Fruit fly (Drosophila melanogaster) whole organism, embryonic: Measurements from ENCODE around the gene pav.

ENCODE experiments used
- BEAF-32 ChIP-seq: fragments of 200-800 bp; sonication (Bioruptor generic); optimal IDR thresholded peaks from 3 replicates; lab custom pipeline; 2017; ENCODE audit warnings: missing biosample characterization, missing genetic modification characterization, mild to moderate bottlenecking, moderate library complexity, missing genetic modification reagents
- Bgb ChIP-seq: fragments of 200-800 bp; sonication (Bioruptor generic); IDR thresholded peaks from 2 replicates; pipeline ENCODE4 v1.3.6; 2022; ENCODE audit warnings: missing biosample characterization, missing genetic modification characterization; ENCODE audit not compliant: partially characterized antibody
- Blimp-1 ChIP-seq: fragments of 200-800 bp; sonication (Bioruptor generic); optimal IDR thresholded peaks from 3 replicates; lab custom pipeline; 2018; ENCODE audit warnings: missing biosample characterization, missing genetic modification characterization, mild to moderate bottlenecking, moderate library complexity, missing genetic modification reagents
- CG11398 ChIP-seq: fragments of 200-800 bp; sonication (Bioruptor generic); optimal IDR thresholded peaks from 2 replicates; lab custom pipeline; 2016; ENCODE audit warnings: missing biosample characterization, missing genetic modification characterization
- CG11560 ChIP-seq: fragments of 200-800 bp; sonication (Bioruptor generic); IDR thresholded peaks from 3 replicates; pipeline ENCODE4 v1.3.6; 2022; ENCODE audit warnings: missing biosample characterization, missing genetic modification characterization
- CG12219 ChIP-seq: fragments of 200-800 bp; sonication (Bioruptor generic); optimal IDR thresholded peaks from 3 replicates; lab custom pipeline; 2018; ENCODE audit warnings: missing biosample characterization, mild to moderate bottlenecking, missing genetic modification characterization
- CG1233 ChIP-seq: fragments of 200-800 bp; sonication (Bioruptor generic); optimal IDR thresholded peaks from 4 replicates; lab custom pipeline; 2018; ENCODE audit warnings: missing biosample characterization, mild to moderate bottlenecking, missing genetic modification characterization
- CG12744 ChIP-seq: fragments of 200-800 bp; sonication (Bioruptor generic); optimal IDR thresholded peaks from 2 replicates; lab custom pipeline; 2016; ENCODE audit warnings: missing biosample characterization, missing genetic modification characterization
- CG12942 ChIP-seq: fragments of 200-800 bp; sonication (Bioruptor generic); optimal IDR thresholded peaks from 3 replicates; lab custom pipeline; 2016; ENCODE audit warnings: missing biosample characterization, missing genetic modification characterization
- CG2202 ChIP-seq: fragments of 200-800 bp; sonication (Bioruptor generic); optimal IDR thresholded peaks from 2 replicates; lab custom pipeline; 2018; ENCODE audit warnings: missing biosample characterization, mild to moderate bottlenecking, missing genetic modification characterization
- CG32772 ChIP-seq: fragments of 200-800 bp; sonication (Bioruptor generic); IDR thresholded peaks from 2 replicates; pipeline ENCODE4 v1.3.6; 2022; ENCODE audit warnings: missing biosample characterization, missing genetic modification characterization
- CG3726 ChIP-seq: fragments of 200-800 bp; sonication (Bioruptor generic); IDR thresholded peaks from 3 replicates; pipeline ENCODE4, ENCODE4 v1.3.6; 2022; ENCODE audit warnings: missing biosample characterization, missing genetic modification characterization
- CG43689 ChIP-seq: fragments of 200-800 bp; sonication (Bioruptor generic); IDR thresholded peaks from 2 replicates; pipeline ENCODE4 v1.3.6; 2022; ENCODE audit warnings: missing biosample characterization, missing genetic modification characterization
- CG4730 ChIP-seq: fragments of 200-800 bp; sonication (Bioruptor generic); IDR thresholded peaks from 2 replicates; pipeline ENCODE4 v1.3.6; 2022; ENCODE audit warnings: missing biosample characterization, missing genetic modification characterization
- CG5180 ChIP-seq: fragments of 200-800 bp; sonication (Bioruptor generic); optimal IDR thresholded peaks from 3 replicates; lab custom pipeline; 2017; ENCODE audit warnings: missing biosample characterization, missing genetic modification characterization, mild to moderate bottlenecking, moderate library complexity, missing genetic modification reagents
- CG5953 ChIP-seq: fragments of 200-800 bp; sonication (Bioruptor generic); IDR thresholded peaks from 2 replicates; pipeline ENCODE4 v1.3.6; 2022; ENCODE audit warnings: missing biosample characterization, missing genetic modification characterization
- CG7839 ChIP-seq: fragments of 200-800 bp; sonication (Bioruptor generic); optimal IDR thresholded peaks from 3 replicates; lab custom pipeline; 2018; ENCODE audit warnings: missing biosample characterization, mild to moderate bottlenecking, missing genetic modification characterization, moderate library complexity
- CG9727 ChIP-seq: fragments of 200-800 bp; sonication (Bioruptor generic); optimal IDR thresholded peaks from 3 replicates; lab custom pipeline; 2017; ENCODE audit warnings: missing biosample characterization, mild to moderate bottlenecking, missing genetic modification characterization
- D19A ChIP-seq: fragments of 200-800 bp; optimal IDR thresholded peaks from 3 replicates; lab custom pipeline; 2019; ENCODE audit warnings: missing biosample characterization, mild to moderate bottlenecking, missing genetic modification characterization, moderate library complexity
- Drgx ChIP-seq: fragments of 200-800 bp; sonication (Bioruptor generic); IDR thresholded peaks from 2 replicates; pipeline ENCODE4 v1.3.6; 2022; ENCODE audit warnings: missing biosample characterization, missing genetic modification characterization
- Ets97D ChIP-seq: fragments of 200-800 bp; sonication (Bioruptor generic); optimal IDR thresholded peaks from 3 replicates; lab custom pipeline; 2016; ENCODE audit warnings: missing biosample characterization, missing genetic modification characterization
- Fer2 ChIP-seq: fragments of 200-800 bp; sonication (Bioruptor generic); optimal IDR thresholded peaks from 2 replicates; lab custom pipeline; 2018; ENCODE audit warnings: missing biosample characterization, mild to moderate bottlenecking, missing genetic modification characterization, moderate library complexity
- HmgZ ChIP-seq: fragments of 200-800 bp; sonication (Bioruptor generic); optimal IDR thresholded peaks from 2 replicates; lab custom pipeline; 2018; ENCODE audit warnings: missing biosample characterization, mild to moderate bottlenecking, missing genetic modification characterization
- Hmx ChIP-seq: fragments of 200-800 bp; sonication (Bioruptor generic); optimal IDR thresholded peaks from 2 replicates; lab custom pipeline; 2016; ENCODE audit warnings: missing biosample characterization, missing genetic modification characterization
- MESR4 ChIP-seq: fragments of 200-800 bp; sonication (Bioruptor generic); optimal IDR thresholded peaks from 2 replicates; lab custom pipeline; 2018; ENCODE audit warnings: missing biosample characterization, mild to moderate bottlenecking, missing genetic modification characterization, moderate library complexity
- NK7.1 ChIP-seq: fragments of 200-800 bp; sonication (Bioruptor generic); optimal IDR thresholded peaks from 3 replicates; lab custom pipeline; 2016; ENCODE audit warnings: missing biosample characterization, missing genetic modification characterization
- Oli ChIP-seq: fragments of 200-800 bp; sonication (Bioruptor generic); optimal IDR thresholded peaks from 2 replicates; lab custom pipeline; 2018; ENCODE audit warnings: missing biosample characterization, mild to moderate bottlenecking, missing genetic modification characterization, moderate library complexity
- Ptx1 ChIP-seq: fragments of 200-800 bp; sonication (Bioruptor generic); IDR thresholded peaks from 2 replicates; pipeline ENCODE4 v1.3.6; 2022; ENCODE audit warnings: missing biosample characterization, missing genetic modification characterization
- amos ChIP-seq: fragments of 200-800 bp; sonication (Bioruptor generic); IDR thresholded peaks from 2 replicates; pipeline ENCODE4 v1.3.6; 2022; ENCODE audit warnings: missing biosample characterization, missing genetic modification characterization; ENCODE audit not compliant: partially characterized antibody
- cg ChIP-seq: fragments of 200-800 bp; sonication (Bioruptor generic); optimal IDR thresholded peaks from 3 replicates; lab custom pipeline; 2019; ENCODE audit warnings: missing biosample characterization, mild to moderate bottlenecking, missing genetic modification characterization, moderate library complexity
- crp ChIP-seq, 2 experiments: fragments of 200-800 bp; sonication (Bioruptor generic); optimal IDR thresholded peaks; 2 replicates in 1 of 2; 3 replicates in 1 of 2; lab custom pipeline; 2017; ENCODE audit warnings: missing biosample characterization in 2 of 2, missing genetic modification characterization in 2 of 2, mild to moderate bottlenecking in 1 of 2, moderate library complexity in 1 of 2
- da ChIP-seq: fragments of 200-800 bp; sonication (Bioruptor generic); optimal IDR thresholded peaks from 2 replicates; lab custom pipeline; 2016; ENCODE audit warnings: missing biosample characterization, missing genetic modification characterization
- ems ChIP-seq: fragments of 200-800 bp; sonication (Bioruptor generic); optimal IDR thresholded peaks from 3 replicates; lab custom pipeline; 2016; ENCODE audit warnings: missing biosample characterization, missing genetic modification characterization
- esg ChIP-seq: fragments of 200-800 bp; sonication (Bioruptor generic); conservative IDR thresholded peaks from 2 replicates; pipeline ENCODE4 v1.3.6; 2022; ENCODE audit warnings: missing biosample characterization, missing genetic modification characterization
- gro ChIP-seq: fragments of 200-800 bp; sonication (Bioruptor generic); optimal IDR thresholded peaks from 2 replicates; lab custom pipeline; 2016; ENCODE audit warnings: missing biosample characterization, missing genetic modification characterization
- jing ChIP-seq: fragments of 200-800 bp; sonication (Bioruptor generic); optimal IDR thresholded peaks from 2 replicates; lab custom pipeline; 2018; ENCODE audit warnings: missing biosample characterization, mild to moderate bottlenecking, missing genetic modification characterization
- maf-S ChIP-seq: fragments of 200-800 bp; sonication (Bioruptor generic); optimal IDR thresholded peaks from 2 replicates; lab custom pipeline; 2016; ENCODE audit warnings: missing biosample characterization, missing genetic modification characterization
- pzg ChIP-seq: fragments of 200-800 bp; sonication (Bioruptor generic); optimal IDR thresholded peaks from 3 replicates; lab custom pipeline; 2018; ENCODE audit warnings: missing biosample characterization, mild to moderate bottlenecking, missing genetic modification characterization, moderate library complexity
- row ChIP-seq: fragments of 200-800 bp; sonication (Bioruptor generic); IDR thresholded peaks from 3 replicates; pipeline ENCODE4 v1.3.6; 2022; ENCODE audit warnings: missing biosample characterization, missing genetic modification characterization
- seq ChIP-seq: fragments of 200-800 bp; sonication (Bioruptor generic); IDR thresholded peaks from 2 replicates; pipeline ENCODE4 v1.3.6; 2022; ENCODE audit warnings: missing biosample characterization, missing genetic modification characterization
- sim ChIP-seq: fragments of 200-800 bp; sonication (Bioruptor generic); IDR thresholded peaks from 2 replicates; pipeline ENCODE4 v1.3.6; 2022; ENCODE audit warnings: missing biosample characterization, missing genetic modification characterization
- sisA ChIP-seq: fragments of 200-800 bp; sonication (Bioruptor generic); IDR thresholded peaks from 2 replicates; pipeline ENCODE4 v1.3.6; 2022; ENCODE audit warnings: missing biosample characterization, missing genetic modification characterization
- slbo ChIP-seq: fragments of 200-800 bp; sonication (Bioruptor generic); IDR thresholded peaks from 2 replicates; pipeline ENCODE4 v1.3.6; 2022; ENCODE audit warnings: missing biosample characterization, missing genetic modification characterization
- ssp ChIP-seq: fragments of 200-800 bp; sonication (Bioruptor generic); IDR thresholded peaks from 2 replicates; pipeline ENCODE4 v1.3.6; 2022; ENCODE audit warnings: missing biosample characterization, missing genetic modification characterization
- sug ChIP-seq: fragments of 200-800 bp; optimal IDR thresholded peaks from 2 replicates; lab custom pipeline; 2019; ENCODE audit warnings: missing biosample characterization, mild to moderate bottlenecking, missing genetic modification characterization, moderate library complexity
- twi ChIP-seq: fragments of 200-800 bp; optimal IDR thresholded peaks from 2 replicates; lab custom pipeline; 2019; ENCODE audit warnings: missing biosample characterization, mild to moderate bottlenecking, missing genetic modification characterization, moderate library complexity
- unpg ChIP-seq: fragments of 200-800 bp; sonication (Bioruptor generic); optimal IDR thresholded peaks from 3 replicates; lab custom pipeline; 2018; ENCODE audit warnings: missing biosample characterization, mild to moderate bottlenecking, missing genetic modification characterization, moderate library complexity
- wek ChIP-seq: fragments of 200-800 bp; sonication (Bioruptor generic); optimal IDR thresholded peaks from 3 replicates; lab custom pipeline; 2018; ENCODE audit warnings: missing biosample characterization, mild to moderate bottlenecking, missing genetic modification characterization, moderate library complexity
- zen ChIP-seq: fragments of 200-800 bp; sonication (Bioruptor generic); optimal IDR thresholded peaks from 3 replicates; lab custom pipeline; 2018; ENCODE audit warnings: missing biosample characterization, mild to moderate bottlenecking, missing genetic modification characterization, moderate library complexity

Gene pav

dm6 chr3L:4219291-4220228 is 23.0 kb upstream of the pav start (continued):
- TF ChIP-seq Ets97D = no peak
- TF ChIP-seq jing (GFP tag; lab: Kevin White, UChicago) = no peak
- no peak for TF ChIP-seq seq (GFP tag; lab: Robert Waterston, UW)
- TF ChIP-seq D19A (tag; lab: Kevin White, UChicago) = no peak
- no peak for TF ChIP-seq CG12744 (GFP tag; lab: Kevin White, UChicago)
- no peak for TF ChIP-seq esg (GFP tag; lab: Robert Waterston, UW)
- peak; percentile 22 for TF ChIP-seq CG12219 (GFP tag; lab: Kevin White, UChicago)
- no peak for TF ChIP-seq CG1233 (GFP tag; lab: Kevin White, UChicago)
- no peak for TF ChIP-seq maf-S (GFP tag; lab: Kevin White, UChicago)
- no peak for TF ChIP-seq CG5953
- TF ChIP-seq sisA = no peak
- TF ChIP-seq NK7.1 (GFP tag; lab: Kevin White, UChicago) = no peak
- TF ChIP-seq cg (GFP tag; lab: Kevin White, UChicago) = no peak
- no peak for TF ChIP-seq gro (GFP tag; lab: Kevin White, UChicago)
- no peak for TF ChIP-seq CG11398 (GFP tag; lab: Kevin White, UChicago)
- TF ChIP-seq CG5180 (GFP tag; lab: Kevin White, UChicago) = peak; percentile 42
- no peak for TF ChIP-seq sim (GFP tag; lab: Robert Waterston, UW)
- no peak for TF ChIP-seq Blimp-1 (GFP tag; lab: Kevin White, UChicago)
- no peak for TF ChIP-seq Ptx1 (GFP tag; lab: Robert Waterston, UW)
- no peak for TF ChIP-seq CG7839
- no peak for TF ChIP-seq pzg
- TF ChIP-seq BEAF-32 = no peak
- TF ChIP-seq CG2202 = no peak
- no peak for TF ChIP-seq Fer2 (tag; lab: Kevin White, UChicago)
- no peak for TF ChIP-seq da (GFP tag; lab: Kevin White, UChicago)
- TF ChIP-seq ems (GFP tag; lab: Kevin White, UChicago) = no peak
- TF ChIP-seq MESR4 (GFP tag; lab: Kevin White, UChicago) = no peak
- TF ChIP-seq slbo = no peak
- TF ChIP-seq Hmx (GFP tag; lab: Kevin White, UChicago) = no peak
- TF ChIP-seq CG32772 (GFP tag; lab: Robert Waterston, UW) = peak; percentile 29; the same call in 1 of the 2 replicates
- peak; percentile 28; the same call in 1 of the 2 replicates for TF ChIP-seq Drgx
- TF ChIP-seq CG3726 = no peak
- no peak for TF ChIP-seq wek
- no peak for TF ChIP-seq row (GFP tag; lab: Robert Waterston, UW)
- no peak; the same call in 1 of the 2 replicates for TF ChIP-seq amos (GFP tag; lab: Robert Waterston, UW)
- TF ChIP-seq Oli = no peak
- peak; percentile 43 for TF ChIP-seq HmgZ (tag; lab: Kevin White, UChicago)
- no peak for TF ChIP-seq unpg (GFP tag; lab: Kevin White, UChicago)
- no peak; the same call in 1 of the 2 replicates for TF ChIP-seq Bgb (GFP tag; lab: Robert Waterston, UW)
- peak; percentile 96 for TF ChIP-seq sug (tag; lab: Kevin White, UChicago)
- no peak for TF ChIP-seq CG12942 (GFP tag; lab: Kevin White, UChicago)
- TF ChIP-seq CG43689 (GFP tag; lab: Robert Waterston, UW) = no peak
- no peak for TF ChIP-seq CG11560
- TF ChIP-seq CG4730 = no peak
- no peak for TF ChIP-seq crp (GFP tag; optimal IDR thresholded peaks at IDR 0.05; lab: Kevin White, UChicago)
- TF ChIP-seq ssp = no peak
- TF ChIP-seq CG9727 (GFP tag; lab: Kevin White, UChicago) = peak; percentile 34
- no peak for TF ChIP-seq zen
- TF ChIP-seq twi (tag; lab: Kevin White, UChicago) = peak; percentile 17
